Fruit fly (Drosophila melanogaster) whole organism, embryonic: ENCODE data around the gene TotX.

Experiments used
- Abd-B ChIP-seq: fragments of 200-800 bp; sonication (Bioruptor generic); optimal IDR thresholded peaks from 2 replicates; lab custom pipeline; 2018; ENCODE audit warnings: missing biosample characterization, mild to moderate bottlenecking, missing genetic modification characterization, moderate library complexity
- Atf3 ChIP-seq: fragments of 200-800 bp; sonication (Bioruptor generic); optimal IDR thresholded peaks from 3 replicates; lab custom pipeline; 2016; ENCODE audit warnings: missing biosample characterization, missing genetic modification characterization
- CG12299 ChIP-seq: fragments of 200-800 bp; sonication (Bioruptor generic); optimal IDR thresholded peaks from 2 replicates; lab custom pipeline; 2018; ENCODE audit warnings: missing biosample characterization, mild to moderate bottlenecking, missing genetic modification characterization
- CG13287 ChIP-seq: fragments of 200-800 bp; sonication (Bioruptor generic); IDR thresholded peaks from 2 replicates; pipeline ENCODE4 v1.3.6; 2022; ENCODE audit warnings: missing biosample characterization, missing genetic modification characterization; ENCODE audit not compliant: partially characterized antibody
- CG14860 ChIP-seq: fragments of 200-800 bp; sonication (Bioruptor generic); IDR thresholded peaks from 3 replicates; pipeline ENCODE4 v1.3.6; 2022; ENCODE audit warnings: missing biosample characterization, missing genetic modification characterization; ENCODE audit not compliant: partially characterized antibody
- CG16813 ChIP-seq: fragments of 200-800 bp; sonication (Bioruptor generic); IDR thresholded peaks from 3 replicates; pipeline ENCODE4 v1.3.6; 2022; ENCODE audit warnings: missing biosample characterization, missing genetic modification characterization; ENCODE audit not compliant: partially characterized antibody
- CG2678 ChIP-seq: fragments of 200-800 bp; sonication (Bioruptor generic); optimal IDR thresholded peaks from 3 replicates; lab custom pipeline; 2019; ENCODE audit warnings: missing biosample characterization, mild to moderate bottlenecking, missing genetic modification characterization, moderate library complexity
- CG2875 ChIP-seq: fragments of 200-800 bp; sonication (Bioruptor generic); optimal IDR thresholded peaks from 2 replicates; lab custom pipeline; 2017; ENCODE audit warnings: missing biosample characterization, mild to moderate bottlenecking, missing genetic modification characterization, missing genetic modification reagents
- CG2889 ChIP-seq: fragments of 200-800 bp; sonication (Bioruptor generic); IDR thresholded peaks from 3 replicates; pipeline ENCODE4 v1.3.6; 2022; ENCODE audit warnings: missing biosample characterization, missing genetic modification characterization
- CG31224 ChIP-seq: fragments of 200-800 bp; sonication (Bioruptor generic); IDR thresholded peaks from 2 replicates; pipeline ENCODE4 v1.3.6; 2022; ENCODE audit warnings: missing biosample characterization, missing genetic modification characterization
- CG3847 ChIP-seq: fragments of 200-800 bp; sonication (Bioruptor generic); IDR thresholded peaks from 2 replicates; pipeline ENCODE4 v1.3.6; 2022; ENCODE audit warnings: missing biosample characterization, missing genetic modification characterization
- CG4328 ChIP-seq: fragments of 200-800 bp; sonication (Bioruptor generic); optimal IDR thresholded peaks from 3 replicates; lab custom pipeline; 2017; ENCODE audit warnings: missing biosample characterization, missing genetic modification reagents, missing genetic modification characterization
- CG5180 ChIP-seq: fragments of 200-800 bp; sonication (Bioruptor generic); optimal IDR thresholded peaks from 3 replicates; lab custom pipeline; 2017; ENCODE audit warnings: missing biosample characterization, missing genetic modification characterization, mild to moderate bottlenecking, moderate library complexity, missing genetic modification reagents
- CG6791 ChIP-seq: fragments of 200-800 bp; sonication (Bioruptor generic); IDR thresholded peaks from 3 replicates; pipeline ENCODE4 v1.3.6; 2022; ENCODE audit warnings: missing biosample characterization, missing genetic modification characterization; ENCODE audit not compliant: partially characterized antibody
- CG7786 ChIP-seq: fragments of 200-800 bp; sonication (Bioruptor generic); optimal IDR thresholded peaks from 2 replicates; lab custom pipeline; 2016; ENCODE audit warnings: missing biosample characterization, missing genetic modification characterization
- E2f1 ChIP-seq: fragments of 200-800 bp; sonication (Bioruptor generic); IDR thresholded peaks from 2 replicates; pipeline ENCODE4 v1.3.6; 2022; ENCODE audit warnings: missing biosample characterization, missing genetic modification characterization
- GATAe ChIP-seq: fragments of 200-800 bp; sonication (Bioruptor generic); conservative IDR thresholded peaks from 2 replicates; pipeline ENCODE4 v1.3.6; 2022; ENCODE audit warnings: missing biosample characterization, missing genetic modification characterization
- HLH4C ChIP-seq: fragments of 200-800 bp; sonication (Bioruptor generic); IDR thresholded peaks from 3 replicates; pipeline ENCODE4 v1.3.6; 2022; ENCODE audit warnings: missing biosample characterization, missing genetic modification characterization; ENCODE audit not compliant: partially characterized antibody
- Kr ChIP-seq: fragments of 200-800 bp; sonication (Bioruptor generic); optimal IDR thresholded peaks from 2 replicates; lab custom pipeline; 2017; ENCODE audit warnings: missing biosample characterization, mild to moderate bottlenecking, missing genetic modification characterization
- Med ChIP-seq: fragments of 200-800 bp; sonication (Bioruptor generic); peaks from one replicate; lab custom pipeline; 2016; ENCODE audit warnings: missing biosample characterization, missing genetic modification characterization, mild to moderate bottlenecking, inconsistent platforms, moderate library complexity
- Meics ChIP-seq: fragments of 200-800 bp; sonication (Bioruptor generic); optimal IDR thresholded peaks from 2 replicates; lab custom pipeline; 2017; ENCODE audit warnings: missing biosample characterization, mild to moderate bottlenecking, missing genetic modification characterization
- Mes4 ChIP-seq: fragments of 200-800 bp; sonication (Bioruptor generic); optimal IDR thresholded peaks from 2 replicates; lab custom pipeline; 2016; ENCODE audit warnings: missing biosample characterization, missing genetic modification characterization
- Neu2 ChIP-seq: fragments of 200-800 bp; sonication (Bioruptor generic); optimal IDR thresholded peaks from 3 replicates; lab custom pipeline; 2016; ENCODE audit warnings: missing biosample characterization, missing genetic modification characterization, borderline replicate concordance
- Nf-YC ChIP-seq: fragments of 200-800 bp; optimal IDR thresholded peaks from 3 replicates; lab custom pipeline; 2019; ENCODE audit warnings: missing biosample characterization, mild to moderate bottlenecking, missing genetic modification characterization, moderate library complexity
- Opbp ChIP-seq: fragments of 200-800 bp; sonication (Bioruptor generic); IDR thresholded peaks from 3 replicates; pipeline ENCODE4 v1.3.6; 2022; ENCODE audit warnings: missing biosample characterization, missing genetic modification characterization; ENCODE audit not compliant: partially characterized antibody
- Pdp1 ChIP-seq, 2 experiments: fragments of 200-800 bp; sonication (Bioruptor generic); optimal IDR thresholded peaks; 3 replicates each; lab custom pipeline; 2016; ENCODE audit warnings: missing biosample characterization in 2 of 2, missing genetic modification characterization in 2 of 2, mild to moderate bottlenecking in 1 of 2, moderate library complexity in 1 of 2
- ab ChIP-seq: fragments of 200-800 bp; sonication (Bioruptor generic); optimal IDR thresholded peaks from 2 replicates; lab custom pipeline; 2016; ENCODE audit warnings: missing biosample characterization, missing genetic modification characterization
- abd-A ChIP-seq: fragments of 200-800 bp; sonication (Bioruptor generic); optimal IDR thresholded peaks from 3 replicates; lab custom pipeline; 2019; ENCODE audit warnings: missing biosample characterization, mild to moderate bottlenecking, missing genetic modification characterization, moderate library complexity
- amos ChIP-seq: fragments of 200-800 bp; sonication (Bioruptor generic); IDR thresholded peaks from 2 replicates; pipeline ENCODE4 v1.3.6; 2022; ENCODE audit warnings: missing biosample characterization, missing genetic modification characterization; ENCODE audit not compliant: partially characterized antibody
- ato ChIP-seq: fragments of 200-800 bp; sonication (Bioruptor generic); IDR thresholded peaks from 2 replicates; pipeline ENCODE4 v1.3.6; 2022; ENCODE audit warnings: missing biosample characterization, missing genetic modification characterization; ENCODE audit not compliant: partially characterized antibody
- bbx ChIP-seq: fragments of 200-800 bp; sonication (Bioruptor generic); IDR thresholded peaks from 2 replicates; pipeline ENCODE4 v1.3.6; 2022; ENCODE audit warnings: missing biosample characterization, missing genetic modification characterization; ENCODE audit not compliant: partially characterized antibody
- hbn ChIP-seq: fragments of 200-800 bp; sonication (Bioruptor generic); IDR thresholded peaks from 2 replicates; pipeline ENCODE4 v1.3.6; 2022; ENCODE audit warnings: missing biosample characterization, missing genetic modification characterization; ENCODE audit not compliant: partially characterized antibody
- jing ChIP-seq: fragments of 200-800 bp; sonication (Bioruptor generic); optimal IDR thresholded peaks from 2 replicates; lab custom pipeline; 2018; ENCODE audit warnings: missing biosample characterization, mild to moderate bottlenecking, missing genetic modification characterization
- knrl ChIP-seq: fragments of 200-800 bp; sonication (Bioruptor generic); IDR thresholded peaks from 3 replicates; pipeline ENCODE4 v1.3.6; 2022; ENCODE audit warnings: missing biosample characterization, missing genetic modification characterization; ENCODE audit not compliant: partially characterized antibody
- sens ChIP-seq: fragments of 200-800 bp; sonication (Bioruptor generic); peaks from one replicate; lab custom pipeline; 2016; ENCODE audit warnings: missing biosample characterization, missing genetic modification characterization
- stwl ChIP-seq: fragments of 200-800 bp; sonication (Bioruptor generic); optimal IDR thresholded peaks from 3 replicates; lab custom pipeline; 2018; ENCODE audit warnings: missing biosample characterization, mild to moderate bottlenecking, missing genetic modification characterization, moderate library complexity
- tgo ChIP-seq: fragments of 200-800 bp; sonication (Bioruptor generic); IDR thresholded peaks from 3 replicates; pipeline ENCODE4 v1.3.6; 2022; ENCODE audit warnings: missing biosample characterization, missing genetic modification characterization
- tna ChIP-seq: fragments of 200-800 bp; sonication (Bioruptor generic); IDR thresholded peaks from 2 replicates; pipeline ENCODE4 v1.3.6; 2022; ENCODE audit warnings: missing biosample characterization, missing genetic modification characterization; ENCODE audit not compliant: partially characterized antibody
- tx ChIP-seq: fragments of 200-800 bp; sonication (Bioruptor generic); optimal IDR thresholded peaks from 2 replicates; lab custom pipeline; 2016; ENCODE audit warnings: missing biosample characterization, missing genetic modification characterization
- vvl ChIP-seq: fragments of 200-800 bp; sonication (Bioruptor generic); IDR thresholded peaks from 2 replicates; pipeline ENCODE4 v1.3.6; 2022; ENCODE audit warnings: missing biosample characterization, missing genetic modification characterization

TotX gene

dm6 chr3R:20891495-20891894 lies 13.8 kb downstream of the TotX start (continued):
- TF ChIP-seq Nf-YC (tag; lab: Kevin White, UChicago) (no peak), vvl (GFP tag; lab: Robert Waterston, UW) (peak; percentile 16; the same call in 1 of the 2 replicates), Med (GFP tag; lab: Kevin White, UChicago) (no peak), GATAe (GFP tag; lab: Robert Waterston, UW) (no peak), Neu2 (GFP tag; lab: Kevin White, UChicago) (no peak), CG3847 (GFP tag; lab: Robert Waterston, UW) (no peak), tgo (GFP tag; lab: Robert Waterston, UW) (no peak), CG16813 (GFP tag; lab: Robert Waterston, UW) (peak; percentile 78), E2f1 (GFP tag; lab: Robert Waterston, UW) (no peak), CG4328 (GFP tag; lab: Kevin White, UChicago) (no peak), Atf3 (GFP tag; lab: Kevin White, UChicago) (no peak), Meics (no peak), bbx (peak; percentile 78), Abd-B (GFP tag; lab: Kevin White, UChicago) (no peak), knrl (peak; percentile 38; the same call in 2 of the 3 replicates), CG6791 (peak; percentile 83; the same call in 2 of the 3 replicates), Opbp (peak; percentile 88), CG31224 (GFP tag; lab: Robert Waterston, UW) (no peak), CG2678 (no peak), CG12299 (tag; lab: Kevin White, UChicago) (no peak), amos (GFP tag; lab: Robert Waterston, UW) (peak; percentile 81; the same call in 1 of the 2 replicates), jing (no peak), sens (GFP tag; lab: Kevin White, UChicago) (peak; percentile 56), hbn (GFP tag; lab: Robert Waterston, UW) (peak; percentile 17; the same call in 1 of the 2 replicates), Pdp1 (GFP tag; optimal IDR thresholded peaks at IDR 0.05; lab: Kevin White, UChicago) (peak in 1 of 2 experiments; percentile 9), CG2875 (no peak), Kr (GFP tag; lab: Kevin White, UChicago) (no peak), CG14860 (GFP tag; lab: Robert Waterston, UW) (peak; percentile 46; the same call in 2 of the 3 replicates), stwl (tag; lab: Kevin White, UChicago) (no peak), ato (GFP tag; lab: Robert Waterston, UW) (peak; percentile 67), CG7786 (GFP tag; lab: Kevin White, UChicago) (no peak), abd-A (tag; lab: Kevin White, UChicago) (peak; percentile 12), HLH4C (GFP tag; lab: Robert Waterston, UW) (peak; percentile 6; the same call in 1 of the 3 replicates), CG5180 (GFP tag; lab: Kevin White, UChicago) (no peak), tx (no peak), ab (no peak), CG2889 (GFP tag; lab: Robert Waterston, UW) (no peak), CG13287 (GFP tag; lab: Robert Waterston, UW) (peak; percentile 27; the same call in 1 of the 2 replicates), tna (GFP tag; lab: Robert Waterston, UW) (peak; percentile 40; the same call in 1 of the 2 replicates), Mes4 (no peak)
- TF ChIP-seq, all 482 proteins: peak for 23
